Worm (Caenorhabditis elegans): ENCODE measurements around the gene F15D4.2.

ce11 chrII:13239593-13239992 is 23.7 kb downstream of the F15D4.2 start:
- TF ChIP-seq cebp-1 (GFP tag; IDR thresholded peaks at IDR 0.05) (no peak), cebp-1 (tag; optimal IDR thresholded peaks at IDR 0.05) (no peak), die-1 (tag; optimal IDR thresholded peaks at IDR 0.05) (no peak), nfyb-1 (GFP tag; IDR thresholded peaks at IDR 0.05) (no peak), lin-35 (GFP tag; optimal IDR thresholded peaks at IDR 0.05) (no peak), F23B12.7 (tag; optimal IDR thresholded peaks at IDR 0.05; ENCODE audit: insufficient read depth) (no peak), ceh-100 (GFP tag; IDR thresholded peaks at IDR 0.05) (no peak), F57C9.4 (tag; optimal IDR thresholded peaks at IDR 0.05) (no peak), nhr-120 (GFP tag; IDR thresholded peaks at IDR 0.05) (no peak), egl-18 (GFP tag; IDR thresholded peaks at IDR 0.05) (no peak), sdz-38 (tag; optimal IDR thresholded peaks at IDR 0.05) (no peak), attf-3 (GFP tag; conservative IDR thresholded peaks at IDR 0.05) (no peak), unc-62 (GFP tag; optimal IDR thresholded peaks at IDR 0.05) (no peak), zfh-2 (GFP tag; conservative IDR thresholded peaks at IDR 0.05) (peak; percentile 64; the same call in 1 of the 2 replicates)

Data from whole organism, young adult.